Fruit fly (Drosophila melanogaster) whole organism, wandering third instar larva: ENCODE results near the gene CG43391.

Experiments used
- Abd-B ChIP-seq: fragments of >200 bp; optimal IDR thresholded peaks from 2 replicates; lab custom pipeline; 2017; ENCODE audit warnings: missing biosample characterization, missing genetic modification characterization
- CG32264 ChIP-seq: fragments of 200-800 bp; sonication (Bioruptor generic); optimal IDR thresholded peaks from 2 replicates; lab custom pipeline; 2016; ENCODE audit warnings: missing biosample characterization, missing genetic modification characterization
- Dfd ChIP-seq: fragments of >200 bp; optimal IDR thresholded peaks from 2 replicates; lab custom pipeline; 2017; ENCODE audit warnings: missing biosample characterization, missing genetic modification characterization
- Dif ChIP-seq: fragments of 200-275, 200-300 bp; sonication (Bioruptor generic); optimal IDR thresholded peaks from 2 replicates; lab custom pipeline; 2018; ENCODE audit warnings: missing biosample characterization, missing genetic modification characterization; ENCODE audit not compliant: partially characterized antibody
- GATAd ChIP-seq: sonication (Bioruptor generic); optimal IDR thresholded peaks from 2 replicates; lab custom pipeline; 2016; ENCODE audit warnings: missing biosample characterization, missing genetic modification characterization
- HLH106 ChIP-seq: fragments of 200-800 bp; optimal IDR thresholded peaks from 3 replicates; lab custom pipeline; 2019; ENCODE audit warnings: missing biosample characterization, mild to moderate bottlenecking, missing genetic modification characterization, moderate library complexity
- Hnf4 ChIP-seq: fragments of 200-800 bp; sonication (Bioruptor generic); optimal IDR thresholded peaks from 2 replicates; lab custom pipeline; 2016; ENCODE audit warnings: missing biosample characterization, mild to moderate bottlenecking, missing genetic modification characterization
- Hr78 ChIP-seq: fragments of >200 bp; optimal IDR thresholded peaks from 2 replicates; lab custom pipeline; 2017; ENCODE audit warnings: missing biosample characterization, missing genetic modification characterization
- Hr83 ChIP-seq: fragments of 200-300 bp; sonication (Bioruptor generic); optimal IDR thresholded peaks from 2 replicates; lab custom pipeline; 2016; ENCODE audit warnings: missing biosample characterization, mild to moderate bottlenecking, missing genetic modification characterization, moderate library complexity; ENCODE audit not compliant: poor library complexity, severe bottlenecking
- Jra ChIP-seq: sonication (Bioruptor generic); optimal IDR thresholded peaks from 2 replicates; lab custom pipeline; 2016; ENCODE audit warnings: missing biosample characterization, missing genetic modification characterization
- Mio ChIP-seq: sonication (Bioruptor generic); optimal IDR thresholded peaks from 2 replicates; lab custom pipeline; 2016; ENCODE audit warnings: missing biosample characterization, missing genetic modification characterization
- Myc ChIP-seq: fragments of >200 bp; optimal IDR thresholded peaks from 2 replicates; lab custom pipeline; 2017
- N ChIP-seq: fragments of >200 bp; optimal IDR thresholded peaks from 2 replicates; lab custom pipeline; 2018; ENCODE audit warnings: missing biosample characterization, missing external identifiers, missing genetic modification characterization
- OdsH ChIP-seq: fragments of 200-800 bp; sonication (Bioruptor generic); optimal IDR thresholded peaks from 2 replicates; lab custom pipeline; 2016; ENCODE audit warnings: missing biosample characterization, mild to moderate bottlenecking, missing genetic modification characterization
- Rel ChIP-seq, 2 experiments: fragments of 200-800 bp; sonication (Bioruptor generic) in 1 of 2; optimal IDR thresholded peaks; 2 replicates in 1 of 2; 3 replicates in 1 of 2; lab custom pipeline; 2016 to 2019; ENCODE audit warnings: mild to moderate bottlenecking in 2 of 2, missing biosample characterization in 2 of 2, missing genetic modification characterization in 2 of 2, moderate library complexity in 1 of 2
- Sp1 ChIP-seq: fragments of 200-800 bp; sonication (Bioruptor generic); optimal IDR thresholded peaks from 3 replicates; lab custom pipeline; 2019; ENCODE audit warnings: missing biosample characterization, mild to moderate bottlenecking, missing genetic modification characterization, moderate library complexity
- Vsx2 ChIP-seq: fragments of 200-300, 225-300 bp; sonication (Bioruptor generic); optimal IDR thresholded peaks from 2 replicates; lab custom pipeline; 2018; ENCODE audit warnings: missing biosample characterization, missing genetic modification characterization; ENCODE audit not compliant: partially characterized antibody
- brk ChIP-seq: fragments of 200-800 bp; sonication (Bioruptor generic); optimal IDR thresholded peaks from 2 replicates; lab custom pipeline; 2016; ENCODE audit warnings: missing biosample characterization, mild to moderate bottlenecking, missing genetic modification characterization
- dl ChIP-seq, 2 experiments: fragments of 175-275, 200-275 bp in 1 of 2; fragments of 200-275 bp in 1 of 2; sonication (Bioruptor generic); optimal IDR thresholded peaks; lab custom pipeline; 2018; ENCODE audit warnings: mild to moderate bottlenecking in 2 of 2, missing biosample characterization in 2 of 2, missing genetic modification characterization in 2 of 2, moderate library complexity in 2 of 2; ENCODE audit not compliant: partially characterized antibody in 2 of 2, insufficient read depth in 1 of 2
- dmrt93B ChIP-seq: fragments of 200-800 bp; sonication (Bioruptor generic); optimal IDR thresholded peaks from 2 replicates; lab custom pipeline; 2018; ENCODE audit warnings: missing biosample characterization, mild to moderate bottlenecking, missing genetic modification characterization
- dsf ChIP-seq: sonication (Bioruptor generic); optimal IDR thresholded peaks from 2 replicates; lab custom pipeline; 2016; ENCODE audit warnings: missing biosample characterization, missing genetic modification characterization, borderline replicate concordance
- ey ChIP-seq: fragments of 200-800 bp; sonication (Bioruptor generic); optimal IDR thresholded peaks from 2 replicates; lab custom pipeline; 2016; ENCODE audit warnings: missing biosample characterization, missing genetic modification characterization
- foxo ChIP-seq, 2 experiments: fragments of 200-800 bp; sonication (Bioruptor generic); optimal IDR thresholded peaks; 2 replicates in 1 of 2; 3 replicates in 1 of 2; lab custom pipeline; 2016 to 2017; ENCODE audit warnings: missing biosample characterization in 2 of 2, missing genetic modification characterization in 2 of 2
- h ChIP-seq: fragments of 200-800 bp; sonication (Bioruptor generic); optimal IDR thresholded peaks from 3 replicates; lab custom pipeline; 2016; ENCODE audit warnings: missing biosample characterization, mild to moderate bottlenecking, missing genetic modification characterization
- lola ChIP-seq: fragments of >200 bp; optimal IDR thresholded peaks from 2 replicates; lab custom pipeline; 2017; ENCODE audit warnings: missing biosample characterization, missing genetic modification characterization
- psq ChIP-seq: fragments of 200-800 bp; sonication (Bioruptor generic); optimal IDR thresholded peaks from 3 replicates; lab custom pipeline; 2017; ENCODE audit warnings: missing biosample characterization, mild to moderate bottlenecking, missing genetic modification characterization, moderate library complexity
- sage ChIP-seq: fragments of 200-800 bp; sonication (Bioruptor generic); optimal IDR thresholded peaks from 2 replicates; lab custom pipeline; 2016; ENCODE audit warnings: missing biosample characterization, mild to moderate bottlenecking, missing genetic modification characterization
- sv ChIP-seq: fragments of 200-800 bp; sonication (Bioruptor generic); optimal IDR thresholded peaks from 3 replicates; lab custom pipeline; 2016; ENCODE audit warnings: missing biosample characterization, missing genetic modification characterization
- tai ChIP-seq: sonication (Bioruptor generic); optimal IDR thresholded peaks from 2 replicates; lab custom pipeline; 2016; ENCODE audit warnings: missing biosample characterization, missing genetic modification characterization
- usp ChIP-seq: fragments of >200 bp; optimal IDR thresholded peaks from 2 replicates; lab custom pipeline; 2017; ENCODE audit warnings: missing biosample characterization, missing genetic modification characterization
- woc ChIP-seq: sonication (Bioruptor generic); optimal IDR thresholded peaks from 2 replicates; lab custom pipeline; 2016; ENCODE audit warnings: missing biosample characterization, mild to moderate bottlenecking, missing genetic modification characterization

The CG43391 gene

DNA sequence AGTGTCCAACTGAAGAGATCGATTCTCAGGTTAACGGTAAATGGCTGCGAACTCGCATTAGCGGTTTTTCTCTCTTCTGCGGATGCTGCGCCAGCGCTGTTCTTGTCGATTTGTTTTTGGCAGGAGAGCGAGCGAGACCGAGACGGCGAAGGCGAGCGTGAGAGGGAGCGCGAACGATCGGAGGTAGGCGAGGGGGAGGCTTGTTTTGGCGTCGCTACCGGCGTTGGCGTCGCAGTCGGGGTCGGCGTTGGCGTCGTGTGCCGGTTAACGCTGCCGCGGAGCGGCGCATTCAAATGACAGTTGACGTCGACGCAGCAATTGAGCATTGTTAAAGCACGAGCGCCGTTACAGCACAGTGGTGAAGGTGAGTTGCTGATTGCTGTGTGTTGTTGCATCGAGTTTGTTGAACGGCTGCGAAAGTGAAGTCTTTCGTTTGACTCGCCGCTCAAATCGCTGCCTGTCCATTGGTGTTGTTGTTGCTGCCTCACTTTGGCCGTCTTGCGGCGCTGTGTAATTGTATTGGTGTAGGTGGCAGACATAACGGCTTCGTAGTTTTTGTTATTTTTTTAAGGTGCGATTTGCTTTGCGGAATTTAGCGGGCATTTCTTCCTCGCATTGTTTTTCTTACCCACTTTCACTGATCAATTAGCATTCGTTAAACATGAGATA, 6.1 kb upstream of the CG43391 start:
- TF ChIP-seq Hr83 (GFP tag; lab: Kevin White, UChicago) (peak; percentile 13), dl (GFP tag; optimal IDR thresholded peaks at IDR 0.05; lab: Kevin White, UChicago; ENCODE audit: insufficient read depth in 1 of 2, partially characterized antibody in 2 of 2) (no peak), h (peak; percentile 38), sage (GFP tag; lab: Kevin White, UChicago) (no peak), dsf (no peak), Dif (GFP tag; lab: Kevin White, UChicago) (no peak), HLH106 (tag; lab: Kevin White, UChicago) (no peak)
- TF ChIP-seq, all 38 proteins: peak for 2

dm6 chr3L:11583964-11584363, 3.1 kb upstream of the CG43391 start, which contains the start of gene CG32086:
Gene CG32086 (minus strand): TSS chr3L:11584064.
- TF ChIP-seq Mio (GFP tag; lab: Kevin White, UChicago) (no peak), Hnf4 (GFP tag; lab: Kevin White, UChicago) (no peak), Dif (GFP tag; lab: Kevin White, UChicago) (no peak), brk (GFP tag; lab: Kevin White, UChicago) (no peak), GATAd (GFP tag; lab: Kevin White, UChicago) (no peak), Sp1 (GFP tag; lab: Kevin White, UChicago) (no peak), foxo (GFP tag; optimal IDR thresholded peaks at IDR 0.05; lab: Kevin White, UChicago) (no peak), dmrt93B (GFP tag; lab: Kevin White, UChicago) (no peak), h (no peak)

DNA sequence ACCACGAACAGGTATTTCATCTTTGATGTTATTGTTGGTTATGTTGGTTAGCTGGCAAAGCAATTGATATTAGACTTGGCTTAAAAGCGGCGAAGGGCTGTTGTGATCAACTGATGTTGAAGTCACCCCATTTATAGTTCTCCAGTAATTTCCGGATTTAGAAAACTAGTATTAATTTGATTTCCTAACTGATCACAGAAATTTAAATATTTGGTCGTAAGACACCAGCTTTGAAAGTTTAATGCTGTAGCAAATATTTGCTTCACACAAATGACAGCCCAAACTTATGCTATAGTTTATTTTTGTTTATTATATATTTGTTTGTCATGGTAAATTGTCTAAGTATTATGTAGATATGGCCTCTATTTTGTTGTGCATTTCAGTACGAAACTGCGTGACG, 1.3 kb upstream of the CG43391 start, which contains the start of gene CG33269:
TSS of gene CG33269 (minus strand) at position 101 of the 400 bp plus-strand sequence.
- TF ChIP-seq Hr83 (GFP tag; lab: Kevin White, UChicago) (no peak), dl (GFP tag; optimal IDR thresholded peaks at IDR 0.05; lab: Kevin White, UChicago; ENCODE audit: insufficient read depth in 1 of 2, partially characterized antibody in 2 of 2) (no peak), ey (no peak), lola (no peak), psq (GFP tag; lab: Kevin White, UChicago) (no peak), Dfd (GFP tag; lab: Kevin White, UChicago) (no peak), sage (GFP tag; lab: Kevin White, UChicago) (no peak), Hr78 (GFP tag; lab: Kevin White, UChicago) (no peak), tai (GFP tag; lab: Kevin White, UChicago) (no peak), dsf (no peak), Hnf4 (GFP tag; lab: Kevin White, UChicago) (no peak), Abd-B (GFP tag; lab: Kevin White, UChicago) (no peak), Vsx2 (GFP tag; lab: Kevin White, UChicago) (no peak), Sp1 (GFP tag; lab: Kevin White, UChicago) (no peak), h (no peak), woc (GFP tag; lab: Kevin White, UChicago) (no peak)

DNA sequence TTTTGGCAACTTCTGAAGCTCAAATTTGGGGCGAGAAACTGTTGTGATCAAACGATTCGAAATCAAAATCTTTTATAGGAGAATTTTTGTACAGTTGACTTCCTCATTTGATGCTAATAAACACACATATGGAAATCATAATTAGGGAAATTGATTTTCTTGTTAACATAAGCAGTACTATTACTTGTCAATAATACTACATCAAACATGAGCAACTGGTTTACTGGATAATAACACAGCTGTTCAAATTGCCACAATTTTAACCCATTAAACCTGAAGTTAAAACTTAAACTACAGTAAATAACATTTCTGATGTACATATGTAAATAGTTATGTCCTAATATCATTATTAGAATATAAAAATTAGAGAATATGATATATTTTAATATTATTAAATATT, 900 bp downstream of the CG43391 start, which contains the start of gene CG43390:
TSS of gene CG43390 (minus strand) at position 32 of the 400 bp plus-strand sequence.
- TF ChIP-seq N, result no peak
- no peak for TF ChIP-seq Mio (GFP tag; lab: Kevin White, UChicago)

dm6 chr3L:11578847-11579246, 2.0 kb downstream of the CG43391 start:
- TF ChIP-seq usp (GFP tag; lab: Kevin White, UChicago) (no peak), Myc (lab: Kevin White, UChicago) (peak; percentile 7)

- TF ChIP-seq sage (GFP tag; lab: Kevin White, UChicago), result no peak
- no peak for TF ChIP-seq Myc (lab: Kevin White, UChicago)
- TF ChIP-seq Mio (GFP tag; lab: Kevin White, UChicago), result no peak
- no peak for TF ChIP-seq dl (GFP tag; optimal IDR thresholded peaks at IDR 0.05; lab: Kevin White, UChicago; ENCODE audit: insufficient read depth in 1 of 2, partially characterized antibody in 2 of 2)
- no peak for TF ChIP-seq dmrt93B (GFP tag; lab: Kevin White, UChicago)
- TF ChIP-seq Hr78 (GFP tag; lab: Kevin White, UChicago), result no peak
- no peak for TF ChIP-seq woc (GFP tag; lab: Kevin White, UChicago)
- no peak for TF ChIP-seq Dif (GFP tag; lab: Kevin White, UChicago)
- no peak for TF ChIP-seq CG32264
- no peak for TF ChIP-seq Vsx2 (GFP tag; lab: Kevin White, UChicago)
- no peak for TF ChIP-seq Jra (GFP tag; lab: Kevin White, UChicago)
- TF ChIP-seq ey, result no peak
- no peak for TF ChIP-seq Sp1 (GFP tag; lab: Kevin White, UChicago)
- no peak for TF ChIP-seq Rel (GFP tag; optimal IDR thresholded peaks at IDR 0.05; lab: Kevin White, UChicago)
- no peak for TF ChIP-seq Rel (tag; optimal IDR thresholded peaks at IDR 0.05; lab: Kevin White, UChicago)
- TF ChIP-seq OdsH, result no peak
- TF ChIP-seq sv (GFP tag; lab: Kevin White, UChicago), result no peak
- no peak for TF ChIP-seq GATAd (GFP tag; lab: Kevin White, UChicago)
Observed at dm6 chr3L:11578211-11578673, 2.6 kb downstream of the CG43391 start, which contains the start of gene CG33270. Gene CG33270 (minus strand): TSS chr3L:11578623.
